Worm (Caenorhabditis elegans) whole organism, late embryonic: ENCODE data around the gene oac-48.
"Not testable (repeated sequence)": the region's sequence is repeated elsewhere in the genome, so short reads cannot be mapped to it uniquely, and the experiment has no call there.

Experiments used
- C08G9.2 ChIP-seq: sonication (generic microtip); optimal IDR thresholded peaks from 2 replicates; lab custom pipeline; 2016; ENCODE audit warnings: mild to moderate bottlenecking, missing genetic modification characterization, moderate library complexity, missing compliant biosample characterization
- F13H6.1 ChIP-seq: sonication (generic microtip); optimal IDR thresholded peaks from 2 replicates; lab custom pipeline; 2016; ENCODE audit warnings: missing genetic modification characterization, missing compliant biosample characterization
- K09A11.1 ChIP-seq: sonication (generic microtip); optimal IDR thresholded peaks from 2 replicates; lab custom pipeline; 2017; ENCODE audit warnings: antibody characterized with exemption, mild to moderate bottlenecking, missing genetic modification characterization, missing compliant biosample characterization; ENCODE audit not compliant: insufficient read depth
- ceh-14 ChIP-seq: sonication (generic microtip); optimal IDR thresholded peaks from 2 replicates; lab custom pipeline; 2016; ENCODE audit warnings: missing genotype, missing genetic modification characterization, missing compliant biosample characterization
- ceh-18 ChIP-seq: sonication (generic microtip); optimal IDR thresholded peaks from 2 replicates; lab custom pipeline; 2016; ENCODE audit warnings: missing genetic modification characterization, missing compliant biosample characterization
- ceh-19 ChIP-seq: fragments of 200-800 bp; sonication (Bioruptor generic); optimal IDR thresholded peaks from 2 replicates; lab custom pipeline; 2018; ENCODE audit warnings: mild to moderate bottlenecking, missing genetic modification characterization, missing compliant biosample characterization
- ceh-24 ChIP-seq: sonication (generic microtip); optimal IDR thresholded peaks from 2 replicates; lab custom pipeline; 2016; ENCODE audit warnings: mild to moderate bottlenecking, missing genetic modification characterization, missing compliant biosample characterization
- ceh-30 ChIP-seq: fragments of 150-350 bp; optimal IDR thresholded peaks from 2 replicates; lab custom pipeline; 2014; ENCODE audit warnings: missing biosample characterization, missing genetic modification characterization
- ceh-31 ChIP-seq: sonication (generic microtip); optimal IDR thresholded peaks from 2 replicates; lab custom pipeline; 2016; ENCODE audit warnings: missing genetic modification characterization, missing compliant biosample characterization
- ceh-34 ChIP-seq: sonication (generic microtip); optimal IDR thresholded peaks from 2 replicates; lab custom pipeline; 2016; ENCODE audit warnings: mild to moderate bottlenecking, missing genetic modification characterization, missing compliant biosample characterization
- ceh-45 ChIP-seq: fragments of 200-800 bp; sonication (Bioruptor generic); IDR thresholded peaks from 2 replicates; pipeline ENCODE4 v1.3.6; 2022; ENCODE audit warnings: missing genetic modification reagents, missing genetic modification characterization, missing compliant biosample characterization
- ceh-6 ChIP-seq: fragments of 200-800 bp; sonication (Bioruptor generic); optimal IDR thresholded peaks from 2 replicates; lab custom pipeline; 2018; ENCODE audit warnings: mild to moderate bottlenecking, missing genetic modification characterization, missing compliant biosample characterization
- che-1 ChIP-seq: sonication (generic microtip); optimal IDR thresholded peaks from 2 replicates; lab custom pipeline; 2016; ENCODE audit warnings: mild to moderate bottlenecking, missing genetic modification characterization, missing compliant biosample characterization
- elt-2 ChIP-seq: sonication (generic microtip); optimal IDR thresholded peaks from 2 replicates; lab custom pipeline; 2016; ENCODE audit warnings: missing genetic modification reagents, missing genetic modification characterization, missing compliant biosample characterization
- ets-4 ChIP-seq: sonication (generic microtip); optimal IDR thresholded peaks from 2 replicates; lab custom pipeline; 2016; ENCODE audit warnings: missing genetic modification characterization, missing compliant biosample characterization
- eyg-1 ChIP-seq: sonication (generic microtip); optimal IDR thresholded peaks from 2 replicates; lab custom pipeline; 2016; ENCODE audit warnings: missing genotype, missing genetic modification characterization, missing compliant biosample characterization
- fkh-6 ChIP-seq: sonication (generic microtip); optimal IDR thresholded peaks from 2 replicates; lab custom pipeline; 2016; ENCODE audit warnings: missing genetic modification characterization, missing compliant biosample characterization
- gmeb-2 ChIP-seq: sonication (generic microtip); optimal IDR thresholded peaks from 2 replicates; lab custom pipeline; 2016; ENCODE audit warnings: missing genetic modification characterization, inconsistent platforms, missing compliant biosample characterization
- hlh-8 ChIP-seq: sonication (generic microtip); optimal IDR thresholded peaks from 2 replicates; lab custom pipeline; 2016; ENCODE audit warnings: missing genotype, missing genetic modification characterization, missing compliant biosample characterization
- nhr-232 ChIP-seq: sonication (generic microtip); optimal IDR thresholded peaks from 2 replicates; lab custom pipeline; 2016; ENCODE audit warnings: missing genetic modification characterization, missing compliant biosample characterization
- pha-2 ChIP-seq: sonication (generic microtip); optimal IDR thresholded peaks from 2 replicates; lab custom pipeline; 2017; ENCODE audit warnings: mild to moderate bottlenecking, missing genetic modification characterization, missing compliant biosample characterization
- pros-1 ChIP-seq: fragments of 150-350 bp; optimal IDR thresholded peaks from 2 replicates; lab custom pipeline; 2014; ENCODE audit warnings: missing biosample characterization, missing genetic modification reagents, missing genetic modification characterization
- sdc-2 ChIP-seq: sonication (generic microtip); optimal IDR thresholded peaks from 2 replicates; lab custom pipeline; 2016; ENCODE audit warnings: missing genotype, missing genetic modification characterization, missing compliant biosample characterization
- sox-4 ChIP-seq: sonication (generic microtip); optimal IDR thresholded peaks from 2 replicates; lab custom pipeline; 2017; ENCODE audit warnings: mild to moderate bottlenecking, missing genetic modification characterization, inconsistent platforms, missing compliant biosample characterization
- syd-9 ChIP-seq: sonication (generic microtip); optimal IDR thresholded peaks from 2 replicates; lab custom pipeline; 2016; ENCODE audit warnings: mild to moderate bottlenecking, missing genetic modification characterization, moderate library complexity, missing compliant biosample characterization
- tbx-2 ChIP-seq: sonication (generic microtip); optimal IDR thresholded peaks from 2 replicates; lab custom pipeline; 2016; ENCODE audit warnings: missing genetic modification characterization, missing compliant biosample characterization
- ttx-3 ChIP-seq: sonication (generic microtip); optimal IDR thresholded peaks from 2 replicates; lab custom pipeline; 2016; ENCODE audit warnings: missing genetic modification reagents, missing genetic modification characterization, missing compliant biosample characterization
- unc-42 ChIP-seq: sonication (generic microtip); optimal IDR thresholded peaks from 2 replicates; lab custom pipeline; 2016; ENCODE audit warnings: missing genotype, missing genetic modification characterization, missing compliant biosample characterization
- unc-55 ChIP-seq: sonication (generic microtip); optimal IDR thresholded peaks from 2 replicates; lab custom pipeline; 2017; ENCODE audit warnings: missing biosample characterization, missing genetic modification reagents, missing genetic modification characterization
- ztf-16 ChIP-seq: sonication (generic microtip); optimal IDR thresholded peaks from 2 replicates; lab custom pipeline; 2017; ENCODE audit warnings: missing genetic modification characterization, missing compliant biosample characterization

Gene oac-48

DNA sequence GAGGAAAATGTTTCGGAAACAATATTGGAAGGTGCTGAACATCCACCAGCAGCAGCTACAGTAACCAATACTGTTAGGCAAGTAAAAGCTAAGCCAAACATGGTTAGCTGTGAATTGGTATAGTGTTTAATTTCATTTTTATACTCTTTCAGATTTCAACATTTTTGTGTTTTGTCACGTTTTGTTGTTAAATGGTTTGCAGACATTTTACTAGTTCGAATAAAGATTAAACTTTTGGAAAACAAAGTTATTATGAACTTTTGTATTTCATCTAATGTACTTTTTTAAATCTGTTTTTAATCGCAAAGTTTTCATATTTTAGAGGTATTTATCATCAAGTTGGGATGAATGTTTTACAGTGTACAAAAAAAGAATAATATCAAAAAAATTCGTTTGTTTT, 23.4 kb upstream of the oac-48 start, which contains the start of gene C08F11.17:
TSS of gene C08F11.17 (minus strand) at position 101 of the 400 bp plus-strand sequence.
- TF ChIP-seq K09A11.1 (tag; lab: Kevin White, UChicago): no peak
- no peak for TF ChIP-seq pros-1 (tag; lab: Kevin White, UChicago)
- TF ChIP-seq ceh-45 (GFP tag; lab: Robert Waterston, UW): no peak
- no peak for TF ChIP-seq ttx-3 (tag; lab: Kevin White, UChicago)
- no peak for TF ChIP-seq ets-4 (tag; lab: Kevin White, UChicago)
- no peak for TF ChIP-seq nhr-232 (tag; lab: Kevin White, UChicago)
- no peak for TF ChIP-seq ceh-24 (tag; lab: Kevin White, UChicago)
- no peak for TF ChIP-seq sdc-2 (tag; lab: Kevin White, UChicago)
- no peak for TF ChIP-seq unc-55 (GFP tag; lab: Kevin White, UChicago)
- TF ChIP-seq F13H6.1 (tag; lab: Kevin White, UChicago): no peak

DNA sequence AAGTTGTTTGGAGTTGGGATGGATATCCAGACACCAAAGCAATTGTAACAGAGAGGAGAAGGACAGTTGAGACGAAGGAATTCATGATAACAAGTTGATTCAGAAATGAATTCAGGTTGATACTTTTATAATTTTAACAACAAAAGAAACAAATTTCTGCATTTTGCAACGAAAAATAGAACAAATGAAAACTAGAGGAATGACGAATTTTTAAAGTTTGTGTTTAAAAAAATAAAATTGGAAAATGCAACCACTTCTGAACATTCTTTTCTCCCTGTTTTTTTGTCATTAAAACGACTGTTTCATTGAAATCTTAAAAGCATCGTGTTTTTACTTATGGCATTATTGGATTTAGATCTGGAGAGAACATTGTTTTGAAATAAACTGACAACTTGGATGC, 22.2 kb upstream of the oac-48 start, which contains the start of gene C08F11.12:
TSS of gene C08F11.12 (minus strand) at position 101 of the 400 bp plus-strand sequence.
- not testable (repeated sequence) for TF ChIP-seq tbx-2; ceh-18 (tag; lab: Kevin White, UChicago); ceh-31 (tag; lab: Kevin White, UChicago)
- TF ChIP-seq, all 69 proteins: peak for 0; not testable (repeated sequence) for 69

DNA sequence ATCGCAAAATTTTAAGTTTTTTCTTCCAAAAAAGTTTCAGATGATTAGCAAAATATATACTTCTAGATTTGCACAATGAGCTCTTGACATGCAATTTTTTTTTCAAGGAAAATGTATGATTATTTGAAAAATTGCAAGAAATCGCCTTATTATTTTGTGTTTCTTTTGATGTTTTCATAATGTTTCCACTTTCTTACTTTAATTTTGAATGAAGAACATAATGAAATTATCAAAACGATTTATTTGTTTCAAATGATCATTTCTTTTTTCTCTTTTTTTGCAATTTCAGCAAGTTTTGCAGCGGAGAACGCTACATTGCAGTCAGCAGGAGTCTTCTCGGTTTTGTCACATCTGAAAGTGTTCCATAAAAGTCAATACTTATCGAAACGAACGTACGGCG, 21.6 kb upstream of the oac-48 start, which contains the start of gene Y45F10C.6:
TSS of gene Y45F10C.6 (plus strand) at position 301 of the 400 bp plus-strand sequence.
- not testable (repeated sequence) for TF ChIP-seq ceh-45 (GFP tag; lab: Robert Waterston, UW); eyg-1 (tag; lab: Kevin White, UChicago); sox-4 (tag; lab: Kevin White, UChicago)

DNA sequence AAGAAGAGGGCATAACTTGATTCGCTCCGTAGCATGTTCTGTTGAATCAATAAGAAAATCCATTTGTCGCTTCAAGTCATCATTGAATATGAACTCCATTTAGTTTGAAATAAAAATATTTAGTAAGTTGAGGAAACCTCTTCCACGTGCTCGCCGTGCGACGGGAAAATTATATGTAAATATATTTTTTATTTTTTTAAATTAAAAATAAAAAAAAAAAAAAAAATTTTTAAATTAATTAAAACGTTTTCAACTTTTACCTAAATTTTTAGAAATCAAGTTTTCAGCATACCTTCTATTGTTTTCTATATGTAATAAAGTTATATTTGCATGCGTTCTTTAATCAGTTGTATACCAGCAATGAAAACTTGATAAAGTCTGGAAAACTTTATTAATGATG, 14.2 kb upstream of the oac-48 start, which contains the start of gene Y45F10C.1:
TSS of gene Y45F10C.1 (minus strand) at position 101 of the 400 bp plus-strand sequence.
- not testable (repeated sequence) for TF ChIP-seq ceh-30 (tag; lab: Kevin White, UChicago); ceh-19 (GFP tag; lab: Kevin White, UChicago); syd-9 (tag; lab: Kevin White, UChicago)

DNA sequence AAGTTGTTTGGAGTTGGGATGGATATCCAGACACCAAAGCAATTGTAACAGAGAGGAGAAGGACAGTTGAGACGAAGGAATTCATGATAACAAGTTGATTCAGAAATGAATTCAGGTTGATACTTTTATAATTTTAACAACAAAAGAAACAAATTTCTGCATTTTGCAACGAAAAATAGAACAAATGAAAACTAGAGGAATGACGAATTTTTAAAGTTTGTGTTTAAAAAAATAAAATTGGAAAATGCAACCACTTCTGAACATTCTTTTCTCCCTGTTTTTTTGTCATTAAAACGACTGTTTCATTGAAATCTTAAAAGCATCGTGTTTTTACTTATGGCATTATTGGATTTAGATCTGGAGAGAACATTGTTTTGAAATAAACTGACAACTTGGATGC, 11.0 kb upstream of the oac-48 start, which contains the start of gene Y45F10C.2:
TSS of gene Y45F10C.2 (minus strand) at position 101 of the 400 bp plus-strand sequence.
- not testable (repeated sequence) for TF ChIP-seq ceh-19 (GFP tag; lab: Kevin White, UChicago); ceh-6; ceh-45 (GFP tag; lab: Robert Waterston, UW)
- TF ChIP-seq, all 69 proteins: peak for 0; not testable (repeated sequence) for 69

DNA sequence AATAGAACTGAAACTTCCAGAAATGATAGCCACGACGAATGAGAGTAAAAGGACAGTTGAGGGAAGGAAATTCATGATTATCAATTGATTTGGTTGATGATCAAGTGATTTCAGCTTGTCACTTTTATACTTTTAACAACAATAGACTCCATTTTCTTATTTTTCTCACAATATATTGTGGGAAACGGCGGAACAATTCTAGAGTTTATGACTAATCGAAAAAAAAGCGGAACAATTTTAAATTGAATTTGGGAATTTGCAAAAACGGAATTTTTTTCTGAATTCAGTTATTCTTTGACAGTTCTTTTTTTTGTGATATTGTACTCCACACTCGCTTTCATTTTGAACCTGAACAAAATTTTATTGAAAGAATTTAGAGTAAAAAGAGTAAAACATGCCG, 9.5 kb upstream of the oac-48 start, which contains the start of gene Y45F10C.4:
TSS of gene Y45F10C.4 (minus strand) at position 101 of the 400 bp plus-strand sequence.
- TF ChIP-seq ceh-34 (no peak), tbx-2 (no peak), C08G9.2 (tag; lab: Kevin White, UChicago) (no peak), fkh-6 (tag; lab: Kevin White, UChicago) (no peak), pha-2 (tag; lab: Kevin White, UChicago) (no peak), elt-2 (tag; lab: Kevin White, UChicago) (no peak), ztf-16 (tag; lab: Kevin White, UChicago) (no peak), ceh-14 (tag; lab: Kevin White, UChicago) (no peak), ceh-6 (no peak), ceh-45 (GFP tag; lab: Robert Waterston, UW) (no peak)

DNA sequence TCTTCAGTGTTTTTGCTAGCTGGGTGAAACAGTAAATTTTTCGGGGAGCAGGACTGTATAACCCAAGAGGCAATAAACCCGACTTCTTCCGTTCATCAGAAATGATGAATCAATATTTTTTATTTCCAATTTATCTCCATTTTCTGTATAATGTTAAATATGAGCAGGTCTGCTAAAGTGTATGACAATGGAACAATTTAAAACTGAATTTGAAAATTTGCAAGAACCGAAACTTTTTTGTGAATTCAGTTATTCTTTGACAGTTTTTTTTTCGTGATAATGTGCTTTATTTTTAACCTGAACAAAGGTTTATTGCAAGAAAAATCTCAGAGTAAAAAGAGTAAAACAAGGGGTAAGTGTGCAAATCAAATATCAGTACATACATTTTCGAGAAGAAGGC, 8.5 kb upstream of the oac-48 start:
- TF ChIP-seq gmeb-2 (tag; lab: Kevin White, UChicago) (no peak), hlh-8 (tag; lab: Kevin White, UChicago) (no peak), C08G9.2 (tag; lab: Kevin White, UChicago) (no peak), elt-2 (tag; lab: Kevin White, UChicago) (no peak), che-1 (no peak), sdc-2 (tag; lab: Kevin White, UChicago) (no peak), unc-42 (tag; lab: Kevin White, UChicago) (no peak)
- TF ChIP-seq, all 69 proteins: peak for 0
